Fruit fly (Drosophila melanogaster): Measurements from ENCODE around the gene Tsp.

The Tsp gene

dm6 chr2L:6698387-6698786, 10.5 kb downstream of the Tsp start (continued):
- TF ChIP-seq CG16863 (GFP tag; optimal IDR thresholded peaks at IDR 0.05) (peak; percentile 8), CG17385 (GFP tag; optimal IDR thresholded peaks at IDR 0.05) (peak; percentile 8), CG31224 (GFP tag; IDR thresholded peaks at IDR 0.05) (no peak), CG32767 (GFP tag; IDR thresholded peaks at IDR 0.05) (peak; percentile 58), corto (GFP tag; optimal IDR thresholded peaks at IDR 0.05) (no peak), CG2889 (GFP tag; IDR thresholded peaks at IDR 0.05) (peak; percentile 51; the same call in 1 of the 3 replicates), CG18619 (GFP tag; optimal IDR thresholded peaks at IDR 0.05) (peak; percentile 15), ab (GFP tag; optimal IDR thresholded peaks at IDR 0.05) (no peak), Dfd (GFP tag; optimal IDR thresholded peaks at IDR 0.05) (no peak), Rfx (GFP tag; IDR thresholded peaks at IDR 0.05) (peak; percentile 64), CG17912 (GFP tag; optimal IDR thresholded peaks at IDR 0.05) (no peak), CG10274 (GFP tag; optimal IDR thresholded peaks at IDR 0.05) (no peak), CG14860 (GFP tag; IDR thresholded peaks at IDR 0.05; ENCODE audit: partially characterized antibody) (no peak), fu2 (GFP tag; optimal IDR thresholded peaks at IDR 0.05) (no peak), CG12155 (GFP tag; optimal IDR thresholded peaks at IDR 0.05) (no peak), crp (GFP tag; optimal IDR thresholded peaks at IDR 0.05) (no peak), ssp (GFP tag; IDR thresholded peaks at IDR 0.05) (peak; percentile 32; the same call in 1 of the 2 replicates), seq (GFP tag; IDR thresholded peaks at IDR 0.05) (peak; percentile 63; the same call in 1 of the 2 replicates), Max (GFP tag; optimal IDR thresholded peaks at IDR 0.05) (peak; percentile 14), tup (GFP tag; optimal IDR thresholded peaks at IDR 0.05) (no peak), wek (GFP tag; optimal IDR thresholded peaks at IDR 0.05) (no peak), C15 (GFP tag; IDR thresholded peaks at IDR 0.05) (no peak), CG1832 (GFP tag; optimal IDR thresholded peaks at IDR 0.05) (no peak), Mes4 (GFP tag; optimal IDR thresholded peaks at IDR 0.05) (no peak), nerfin-1 (tag; optimal IDR thresholded peaks at IDR 0.05) (no peak), slou (GFP tag; optimal IDR thresholded peaks at IDR 0.05) (no peak), Gug (GFP tag; IDR thresholded peaks at IDR 0.05) (no peak), en (GFP tag; optimal IDR thresholded peaks at IDR 0.05) (no peak), CG16815 (GFP tag; optimal IDR thresholded peaks at IDR 0.05) (no peak), pfk (GFP tag; optimal IDR thresholded peaks at IDR 0.05) (no peak), Mad (GFP tag; optimal IDR thresholded peaks at IDR 0.05) (no peak), hkb (optimal IDR thresholded peaks at IDR 0.05) (no peak), hkb (GFP tag; IDR thresholded peaks at IDR 0.05) (peak; percentile 24; the same call in 1 of the 2 replicates), CG15073 (GFP tag; optimal IDR thresholded peaks at IDR 0.05) (no peak), CG11456 (GFP tag; IDR thresholded peaks at IDR 0.05) (0 out of 3 replicates have a peak, but pooled peaks have one; percentile 32), NK7.1 (GFP tag; optimal IDR thresholded peaks at IDR 0.05) (no peak), CG8281 (tag; optimal IDR thresholded peaks at IDR 0.05) (no peak), TFAM (GFP tag; optimal IDR thresholded peaks at IDR 0.05) (no peak), CG6854 (GFP tag; optimal IDR thresholded peaks at IDR 0.05) (no peak), tll (GFP tag; optimal IDR thresholded peaks at IDR 0.05) (no peak), CG3407 (GFP tag; optimal IDR thresholded peaks at IDR 0.05) (no peak), br (optimal IDR thresholded peaks at IDR 0.05) (no peak), row (GFP tag; IDR thresholded peaks at IDR 0.05) (peak; percentile 68), CG17361 (GFP tag; IDR thresholded peaks at IDR 0.05) (peak; percentile 39; the same call in 1 of the 3 replicates), zfh2 (GFP tag; optimal IDR thresholded peaks at IDR 0.05) (peak; percentile 1), CG10654 (GFP tag; optimal IDR thresholded peaks at IDR 0.05) (peak; percentile 20), CG10543 (GFP tag; optimal IDR thresholded peaks at IDR 0.05) (no peak), CG2875 (GFP tag; optimal IDR thresholded peaks at IDR 0.05) (no peak), ap (GFP tag; IDR thresholded peaks at IDR 0.05) (peak; percentile 31; the same call in 1 of the 2 replicates), CG12744 (GFP tag; optimal IDR thresholded peaks at IDR 0.05) (no peak), gcm (GFP tag; optimal IDR thresholded peaks at IDR 0.05) (no peak), gsb (GFP tag; IDR thresholded peaks at IDR 0.05) (no peak)
